Worm (Caenorhabditis elegans): ENCODE results near the gene Y73F4A.3.

DNA sequence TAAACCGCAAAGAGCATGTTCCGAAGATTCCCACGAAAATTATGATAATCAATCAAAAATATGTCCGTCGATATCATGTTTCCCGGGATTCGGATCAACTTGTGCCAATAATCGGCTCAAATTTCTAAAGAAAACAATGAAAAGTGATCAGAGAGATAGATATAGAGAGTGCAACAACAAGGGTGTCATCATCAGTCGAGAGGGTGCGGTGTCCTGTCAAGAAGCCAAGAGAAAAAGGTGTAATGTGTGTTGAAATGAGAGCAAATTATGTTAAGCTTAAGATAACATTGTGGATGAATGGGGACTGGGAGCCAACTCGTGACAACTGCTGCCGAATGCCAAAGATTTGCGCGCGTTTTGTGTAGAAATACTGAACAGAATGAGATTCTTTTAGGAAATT is 32.3 kb downstream of the Y73F4A.3 start:
- TF ChIP-seq fkh-4 (tag; optimal IDR thresholded peaks at IDR 0.05; ENCODE audit: borderline replicate concordance), result no peak
- no peak for TF ChIP-seq egl-27 (tag; optimal IDR thresholded peaks at IDR 0.05)
- no peak for TF ChIP-seq blmp-1 (tag; optimal IDR thresholded peaks at IDR 0.05)
- no peak for TF ChIP-seq ztf-11 (tag; optimal IDR thresholded peaks at IDR 0.05)
- TF ChIP-seq nhr-237 (tag; optimal IDR thresholded peaks at IDR 0.05), result no peak
- no peak for TF ChIP-seq dsc-1 (tag; optimal IDR thresholded peaks at IDR 0.05)
- TF ChIP-seq isw-1 (GFP tag; IDR thresholded peaks at IDR 0.05), result no peak
- TF ChIP-seq nhr-28 (tag; optimal IDR thresholded peaks at IDR 0.05), result no peak
- no peak for TF ChIP-seq pqm-1 (tag; optimal IDR thresholded peaks at IDR 0.05)
- TF ChIP-seq jun-1 (tag; optimal IDR thresholded peaks at IDR 0.05), result no peak
- TF ChIP-seq nhr-85 (tag), result no peak
- no peak for TF ChIP-seq aha-1 (tag; optimal IDR thresholded peaks at IDR 0.05)

Data from whole organism, L1 larva.